Fruit fly (Drosophila melanogaster): ENCODE measurements around the gene Ms.

dm6 chr3R:24297444-24298146, 43.8 kb upstream of the Ms start:
- no peak for TF ChIP-seq CTCF (optimal IDR thresholded peaks at IDR 0.05)
- no peak for TF ChIP-seq CG8478 (optimal IDR thresholded peaks at IDR 0.05)
